Worm (Caenorhabditis elegans): ENCODE results near the gene gskl-1.

- no peak for TF ChIP-seq nhr-11 (tag; optimal IDR thresholded peaks at IDR 0.05)
- no peak for TF ChIP-seq tbx-2 (tag; optimal IDR thresholded peaks at IDR 0.05)
- no peak for TF ChIP-seq nhr-237 (tag; optimal IDR thresholded peaks at IDR 0.05)
- no peak for TF ChIP-seq jun-1 (tag; optimal IDR thresholded peaks at IDR 0.05)
- TF ChIP-seq elt-2 (tag; optimal IDR thresholded peaks at IDR 0.05): no peak
- TF ChIP-seq fos-1 (tag; optimal IDR thresholded peaks at IDR 0.05): no peak
- no peak for TF ChIP-seq ztf-4 (tag; optimal IDR thresholded peaks at IDR 0.05)
- no peak for TF ChIP-seq unc-62 (GFP tag; optimal IDR thresholded peaks at IDR 0.05)
- TF ChIP-seq ama-1 (optimal IDR thresholded peaks at IDR 0.05): no peak
- TF ChIP-seq ceh-28 (tag; optimal IDR thresholded peaks at IDR 0.05): no peak
- no peak for TF ChIP-seq ceh-82 (tag; optimal IDR thresholded peaks at IDR 0.05)
- peak; percentile 5 for TF ChIP-seq nhr-23 (tag; optimal IDR thresholded peaks at IDR 0.05)
Observed at ce11 chrII:10946848-10947247, 511 bp upstream of the gskl-1 start.

Data from whole organism, L3 larva.